Worm (Caenorhabditis elegans): Measurements from ENCODE around the gene rocf-1.

The rocf-1 gene

ce11 chrV:15448408-15448807 is 15.9 kb downstream of the rocf-1 start, which contains the start of gene T26H5.4:
Gene T26H5.4, minus strand, starts transcription at chrV:15448701.
- peak; percentile 69; the same call in 1 of the 2 replicates for TF ChIP-seq php-3 (GFP tag; IDR thresholded peaks at IDR 0.05)
- no peak for TF ChIP-seq mdl-1 (tag; optimal IDR thresholded peaks at IDR 0.05)
- TF ChIP-seq dmd-9 (GFP tag; IDR thresholded peaks at IDR 0.05): no peak
- TF ChIP-seq pqm-1 (tag; optimal IDR thresholded peaks at IDR 0.05): peak; percentile 21
- no peak for TF ChIP-seq Y75B8A.6 (GFP tag; IDR thresholded peaks at IDR 0.05)
- no peak for TF ChIP-seq Y48G9A.11 (GFP tag; IDR thresholded peaks at IDR 0.05)
- TF ChIP-seq Y105C5A.15 (GFP tag; IDR thresholded peaks at IDR 0.05): no peak
- TF ChIP-seq daf-8 (GFP tag; IDR thresholded peaks at IDR 0.05): no peak
- TF ChIP-seq nhr-28 (tag; optimal IDR thresholded peaks at IDR 0.05): peak; percentile 18
- TF ChIP-seq skn-1 (tag; optimal IDR thresholded peaks at IDR 0.05): no peak
- no peak for TF ChIP-seq madf-9 (GFP tag; conservative IDR thresholded peaks at IDR 0.05)
- TF ChIP-seq daf-16 (GFP tag; optimal IDR thresholded peaks at IDR 0.05): no peak
- peak; percentile 37 for TF ChIP-seq daf-16 (tag; optimal IDR thresholded peaks at IDR 0.05)

ce11 chrV:15445437-15445836 is 18.9 kb downstream of the rocf-1 start, which contains the start of gene srh-239:
Gene srh-239, plus strand, starts transcription at chrV:15445737.
- TF ChIP-seq duxl-1 (tag; optimal IDR thresholded peaks at IDR 0.05; ENCODE audit: poor library complexity) (no peak), ces-1 (GFP tag; optimal IDR thresholded peaks at IDR 0.05) (no peak), hlh-11 (tag; optimal IDR thresholded peaks at IDR 0.05) (no peak), hlh-30 (tag; optimal IDR thresholded peaks at IDR 0.05; ENCODE audit: insufficient read depth) (no peak), lin-38 (GFP tag; IDR thresholded peaks at IDR 0.05) (no peak), skn-1 (tag; optimal IDR thresholded peaks at IDR 0.05) (no peak), nhr-48 (tag; optimal IDR thresholded peaks at IDR 0.05) (no peak), mes-2 (tag; optimal IDR thresholded peaks at IDR 0.05; ENCODE audit: poor library complexity, severe bottlenecking) (no peak), nhr-237 (tag; optimal IDR thresholded peaks at IDR 0.05) (no peak), F44E2.7 (GFP tag; IDR thresholded peaks at IDR 0.05) (no peak), T26A8.4 (GFP tag; IDR thresholded peaks at IDR 0.05) (no peak)

DNA sequence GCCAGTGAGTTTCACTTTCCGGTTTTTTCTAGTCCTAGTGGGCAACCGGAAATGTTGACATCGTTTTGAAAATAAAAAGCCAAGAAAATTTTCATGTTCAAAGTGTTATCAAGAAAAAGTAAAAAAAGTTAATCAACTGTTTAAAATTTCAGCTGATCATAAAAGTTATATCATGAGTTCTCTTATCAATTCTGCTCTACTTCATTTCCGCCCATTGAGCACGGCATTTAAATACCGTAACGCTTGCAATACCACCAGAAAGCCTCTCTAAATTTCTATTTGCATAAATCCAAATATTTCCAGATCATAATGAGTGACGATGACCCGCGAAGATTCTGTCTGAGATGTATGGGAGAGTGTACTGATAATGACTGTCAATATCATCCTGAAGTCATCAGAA is 19.7 kb downstream of the rocf-1 start, which contains the start of gene T26H5.9:
TSS of gene T26H5.9 (plus strand) at position 302 of the 400 bp plus-strand sequence.
- TF ChIP-seq pqm-1 (tag; optimal IDR thresholded peaks at IDR 0.05): peak; percentile 12
- no peak for TF ChIP-seq daf-16 (GFP tag; optimal IDR thresholded peaks at IDR 0.05)
- peak; percentile 39 for TF ChIP-seq daf-16 (tag; optimal IDR thresholded peaks at IDR 0.05)
- TF ChIP-seq daf-19 (GFP tag; conservative IDR thresholded peaks at IDR 0.05): no peak
- no peak for TF ChIP-seq lir-3 (tag; optimal IDR thresholded peaks at IDR 0.05)
- no peak for TF ChIP-seq sdz-12 (GFP tag; optimal IDR thresholded peaks at IDR 0.05)
- no peak for TF ChIP-seq tag-97 (GFP tag; IDR thresholded peaks at IDR 0.05)
- TF ChIP-seq nhr-28 (tag; optimal IDR thresholded peaks at IDR 0.05): peak; percentile 45
- peak in 1 of 2 experiments; percentile 92 for TF ChIP-seq unc-62 (GFP tag; optimal IDR thresholded peaks at IDR 0.05 in 1 of 2)
- TF ChIP-seq unc-62 (tag; optimal IDR thresholded peaks at IDR 0.05): no peak

DNA sequence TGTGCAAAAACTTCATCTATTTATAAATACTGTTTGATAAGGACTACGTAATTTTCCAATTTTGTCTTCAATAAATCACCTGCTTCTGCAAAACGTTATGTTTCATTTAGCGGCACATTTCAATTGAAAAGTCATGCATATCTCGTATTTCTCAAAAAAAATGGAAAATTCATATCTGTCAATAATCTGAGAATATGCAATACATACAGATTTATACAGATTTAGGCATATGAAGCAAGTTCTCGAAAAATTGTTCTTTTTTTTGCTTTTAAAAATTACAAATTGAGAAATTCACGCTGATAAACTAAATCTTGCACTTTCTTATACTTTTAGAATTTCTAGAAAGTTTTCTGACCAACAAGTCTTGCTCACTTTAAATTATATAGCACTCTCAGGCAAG is 20.1 kb downstream of the rocf-1 start, which contains the start of gene T26H5.11:
TSS of gene T26H5.11 (minus strand) at position 101 of the 400 bp plus-strand sequence.
- no peak for TF ChIP-seq daf-19 (GFP tag; conservative IDR thresholded peaks at IDR 0.05)

- no peak for TF ChIP-seq dmd-9 (GFP tag; IDR thresholded peaks at IDR 0.05)
- TF ChIP-seq dmd-8 (GFP tag; IDR thresholded peaks at IDR 0.05): no peak
- TF ChIP-seq ceh-62 (tag; optimal IDR thresholded peaks at IDR 0.05): no peak
- TF ChIP-seq duxl-1 (tag; optimal IDR thresholded peaks at IDR 0.05; ENCODE audit: poor library complexity): no peak
- TF ChIP-seq F49E8.2 (tag; optimal IDR thresholded peaks at IDR 0.05; ENCODE audit: borderline replicate concordance): no peak
- TF ChIP-seq T26A8.4 (GFP tag; IDR thresholded peaks at IDR 0.05): no peak
- TF ChIP-seq hmg-1.1 (GFP tag; IDR thresholded peaks at IDR 0.05): no peak
Observed at ce11 chrV:15443708-15444107, 20.6 kb downstream of the rocf-1 start, which contains the start of gene T26H5.10. Gene T26H5.10, minus strand, starts transcription at chrV:15443808.
